Worm (Caenorhabditis elegans): ENCODE results near the gene nep-8.

- TF ChIP-seq flt-1 (GFP tag; IDR thresholded peaks at IDR 0.05), result no peak
- TF ChIP-seq ztf-29 (GFP tag; IDR thresholded peaks at IDR 0.05), result no peak
- TF ChIP-seq klf-2 (GFP tag; conservative IDR thresholded peaks at IDR 0.05), result no peak
- no peak for TF ChIP-seq med-1 (GFP tag; optimal IDR thresholded peaks at IDR 0.05; ENCODE audit: insufficient read depth)
Measured at ce11 chrII:3416528-3416927, 12.9 kb downstream of the nep-8 start, which contains the start of gene nep-6.

Data from whole organism, midembryonic.